Worm (Caenorhabditis elegans) whole organism, L4 larva: ENCODE results near the gene math-33.

Source experiments
- F10B5.3 ChIP-seq: sonication (generic microtip); optimal IDR thresholded peaks from 2 replicates; lab custom pipeline; 2016; ENCODE audit warnings: mild to moderate bottlenecking, missing genetic modification characterization, missing compliant biosample characterization
- F26F4.8 ChIP-seq: fragments of 200-800 bp; sonication (Bioruptor generic); conservative IDR thresholded peaks from 2 replicates; pipeline ENCODE4 v1.3.6; 2022; ENCODE audit warnings: missing genetic modification characterization, missing compliant biosample characterization
- F37D6.2 ChIP-seq: sonication (generic microtip); optimal IDR thresholded peaks from 2 replicates; lab custom pipeline; 2016; ENCODE audit warnings: mild to moderate bottlenecking, missing genetic modification characterization, missing compliant biosample characterization
- F49E8.2 ChIP-seq: sonication (generic microtip); optimal IDR thresholded peaks from 2 replicates; lab custom pipeline; 2016; ENCODE audit warnings: missing compliant biosample characterization, mild to moderate bottlenecking, missing genetic modification characterization, borderline replicate concordance
- T20F7.1 ChIP-seq: fragments of 200-800 bp; sonication (Bioruptor generic); optimal IDR thresholded peaks from 2 replicates; lab custom pipeline; 2018; ENCODE audit warnings: mild to moderate bottlenecking, missing genetic modification characterization, missing compliant biosample characterization
- T26A8.4 ChIP-seq: fragments of 200-800 bp; sonication (Bioruptor generic); IDR thresholded peaks from 2 replicates; pipeline ENCODE4 v1.3.6; 2022; ENCODE audit warnings: missing genetic modification characterization, missing compliant biosample characterization
- Y48G9A.11 ChIP-seq: fragments of 200-800 bp; sonication (Bioruptor generic); IDR thresholded peaks from 2 replicates; pipeline ENCODE4 v1.3.6; 2022; ENCODE audit warnings: missing genetic modification reagents, missing genetic modification characterization, missing compliant biosample characterization
- Y5F2A.4 ChIP-seq: fragments of 200-800 bp; sonication (Bioruptor generic); optimal IDR thresholded peaks from 2 replicates; lab custom pipeline; 2018; ENCODE audit warnings: mild to moderate bottlenecking, missing genetic modification characterization, missing compliant biosample characterization
- Y75B8A.6 ChIP-seq: fragments of 200-800 bp; sonication (Bioruptor generic); IDR thresholded peaks from 2 replicates; pipeline ENCODE4 v1.3.6; 2022; ENCODE audit warnings: missing genetic modification reagents, missing genetic modification characterization, missing compliant biosample characterization
- ZK337.2 ChIP-seq: fragments of 200-800 bp; sonication (Bioruptor generic); IDR thresholded peaks from 2 replicates; pipeline ENCODE4 v1.3.6; 2022; ENCODE audit warnings: missing genetic modification reagents, missing genetic modification characterization, missing compliant biosample characterization
- ZK546.5 ChIP-seq, 2 experiments: sonication (generic microtip); optimal IDR thresholded peaks; 2 replicates each; lab custom pipeline; 2017; ENCODE audit warnings: missing biosample characterization in 2 of 2, missing genetic modification characterization in 2 of 2
- aha-1 ChIP-seq: fragments of 150-350 bp; peaks from one replicate; lab custom pipeline; 2014; ENCODE audit warnings: missing biosample characterization, missing genetic modification characterization
- aly-2 ChIP-seq: sonication (generic microtip); optimal IDR thresholded peaks from 2 replicates; lab custom pipeline; 2018; ENCODE audit warnings: missing biosample characterization, missing genetic modification characterization
- arid-1 ChIP-seq: fragments of 200-800 bp; sonication (Bioruptor generic); conservative IDR thresholded peaks from 2 replicates; pipeline ENCODE4 v1.3.6; 2022; ENCODE audit warnings: missing genetic modification reagents, missing genetic modification characterization, missing compliant biosample characterization
- ceh-44 ChIP-seq: fragments of 200-800 bp; sonication (Bioruptor generic); IDR thresholded peaks from 2 replicates; pipeline ENCODE4 v1.3.6; 2022; ENCODE audit warnings: missing genetic modification reagents, missing genetic modification characterization, missing compliant biosample characterization
- cey-2 ChIP-seq: sonication (generic microtip); optimal IDR thresholded peaks from 3 replicates; lab custom pipeline; 2017; ENCODE audit warnings: missing genetic modification characterization, mild to moderate bottlenecking, missing compliant biosample characterization, antibody characterized with exemption, borderline replicate concordance; ENCODE audit not compliant: insufficient read depth
- ctbp-1 ChIP-seq: fragments of 200-800 bp; sonication (Bioruptor generic); IDR thresholded peaks from 2 replicates; pipeline ENCODE4 v1.3.6; 2022; ENCODE audit warnings: missing genetic modification reagents, missing genetic modification characterization, missing compliant biosample characterization
- daf-16 ChIP-seq, 3 experiments: sonication (generic microtip); optimal IDR thresholded peaks; 2 replicates each; lab custom pipeline; 2016 to 2017; ENCODE audit warnings: missing genetic modification characterization in 3 of 3, missing genetic modification reagents in 3 of 3, mild to moderate bottlenecking in 2 of 3, missing compliant biosample characterization in 2 of 3, missing biosample characterization in 1 of 3, moderate library complexity in 1 of 3
- daf-19 ChIP-seq: fragments of 200-800 bp; sonication (Bioruptor generic); conservative IDR thresholded peaks from 2 replicates; pipeline ENCODE4 v1.3.6; 2022; ENCODE audit warnings: missing genetic modification characterization, missing compliant biosample characterization
- dmd-6 ChIP-seq: fragments of 200-800 bp; sonication (Bioruptor generic); IDR thresholded peaks from 2 replicates; pipeline ENCODE4 v1.3.6; 2022; ENCODE audit warnings: missing genetic modification reagents, missing genetic modification characterization, missing compliant biosample characterization
- dmd-9 ChIP-seq: fragments of 200-800 bp; sonication (Bioruptor generic); IDR thresholded peaks from 2 replicates; pipeline ENCODE4 v1.3.6; 2022; ENCODE audit warnings: missing genetic modification reagents, missing genetic modification characterization, missing compliant biosample characterization
- hlh-11 ChIP-seq: fragments of 200-800 bp; sonication (Bioruptor generic); optimal IDR thresholded peaks from 2 replicates; lab custom pipeline; 2018; ENCODE audit warnings: mild to moderate bottlenecking, missing genetic modification characterization, missing compliant biosample characterization
- hlh-30 ChIP-seq: sonication (generic microtip); optimal IDR thresholded peaks from 2 replicates; lab custom pipeline; 2017; ENCODE audit warnings: antibody characterized with exemption, mild to moderate bottlenecking, missing genetic modification characterization, missing compliant biosample characterization; ENCODE audit not compliant: insufficient read depth
- hmg-1.1 ChIP-seq: fragments of 200-800 bp; sonication (Bioruptor generic); IDR thresholded peaks from 2 replicates; pipeline ENCODE4 v1.3.6; 2022; ENCODE audit warnings: missing genetic modification reagents, missing genetic modification characterization, missing compliant biosample characterization
- jun-1 ChIP-seq: fragments of 150-350 bp; optimal IDR thresholded peaks from 2 replicates; lab custom pipeline; 2014; ENCODE audit warnings: missing biosample characterization, missing genetic modification reagents, missing genetic modification characterization
- lin-13 ChIP-seq: fragments of 150-350 bp; optimal IDR thresholded peaks from 2 replicates; lab custom pipeline; 2014; ENCODE audit warnings: missing biosample characterization, missing genetic modification reagents, missing genetic modification characterization
- lin-29 ChIP-seq: fragments of 200-800 bp; sonication (Bioruptor generic); IDR thresholded peaks from 2 replicates; pipeline ENCODE4 v1.3.6; 2022; ENCODE audit warnings: missing genetic modification reagents, missing genetic modification characterization, missing compliant biosample characterization
- lsy-2 ChIP-seq, 2 experiments: fragments of 150-350 bp in 1 of 2; sonication (generic microtip) in 1 of 2; optimal IDR thresholded peaks; 2 replicates each; lab custom pipeline; 2014 to 2017; ENCODE audit warnings: missing biosample characterization in 2 of 2, missing genetic modification characterization in 2 of 2
- mdl-1 ChIP-seq, 2 experiments: fragments of 150-350 bp in 1 of 2; sonication (generic microtip) in 1 of 2; optimal IDR thresholded peaks; 2 replicates each; lab custom pipeline; 2014 to 2017; ENCODE audit warnings: missing biosample characterization in 2 of 2, missing genetic modification characterization in 2 of 2
- mes-2 ChIP-seq: sonication (generic microtip); optimal IDR thresholded peaks from 2 replicates; lab custom pipeline; 2016; ENCODE audit warnings: missing genotype, mild to moderate bottlenecking, missing genetic modification characterization, missing compliant biosample characterization; ENCODE audit not compliant: poor library complexity, severe bottlenecking
- nhr-11 ChIP-seq: fragments of 150-350 bp; optimal IDR thresholded peaks from 2 replicates; lab custom pipeline; 2014; ENCODE audit warnings: missing biosample characterization, missing genetic modification characterization
- nhr-25 ChIP-seq: sonication (generic microtip); optimal IDR thresholded peaks from 2 replicates; lab custom pipeline; 2017; ENCODE audit warnings: missing genetic modification characterization, mild to moderate bottlenecking, missing compliant biosample characterization, antibody characterized with exemption, moderate library complexity, borderline replicate concordance; ENCODE audit not compliant: insufficient read depth
- nhr-28 ChIP-seq: fragments of 150-350 bp; optimal IDR thresholded peaks from 2 replicates; lab custom pipeline; 2014; ENCODE audit warnings: missing biosample characterization, missing genetic modification characterization
- nhr-76 ChIP-seq: fragments of 150-350 bp; optimal IDR thresholded peaks from 2 replicates; lab custom pipeline; 2014; ENCODE audit warnings: missing biosample characterization, missing genetic modification characterization
- php-3 ChIP-seq: fragments of 200-800 bp; sonication (Bioruptor generic); IDR thresholded peaks from 2 replicates; pipeline ENCODE4 v1.3.6; 2022; ENCODE audit warnings: missing genetic modification reagents, missing genetic modification characterization, missing compliant biosample characterization
- pqm-1 ChIP-seq: sonication (generic microtip); optimal IDR thresholded peaks from 2 replicates; lab custom pipeline; 2017; ENCODE audit warnings: missing biosample characterization, missing genetic modification characterization
- saeg-2 ChIP-seq: fragments of 200-800 bp; sonication (Bioruptor generic); IDR thresholded peaks from 2 replicates; pipeline ENCODE4 v1.3.6; 2022; ENCODE audit warnings: missing genetic modification reagents, missing genetic modification characterization, missing compliant biosample characterization
- sdz-12 ChIP-seq: fragments of 200-800 bp; sonication (Bioruptor generic); optimal IDR thresholded peaks from 2 replicates; lab custom pipeline; 2018; ENCODE audit warnings: mild to moderate bottlenecking, missing genetic modification characterization, missing compliant biosample characterization
- set-16 ChIP-seq: fragments of 200-800 bp; sonication (Bioruptor generic); IDR thresholded peaks from 2 replicates; pipeline ENCODE4 v1.3.6; 2022; ENCODE audit warnings: missing genetic modification reagents, missing genetic modification characterization, missing compliant biosample characterization
- snpc-1.2 ChIP-seq: fragments of 200-800 bp; sonication (Bioruptor generic); IDR thresholded peaks from 2 replicates; pipeline ENCODE4 v1.3.6; 2022; ENCODE audit warnings: missing genetic modification reagents, missing genetic modification characterization, missing compliant biosample characterization
- snpc-4 ChIP-seq: fragments of 150-350 bp; optimal IDR thresholded peaks from 2 replicates; lab custom pipeline; 2014; ENCODE audit warnings: missing biosample characterization, missing genetic modification characterization
- spr-3 ChIP-seq: fragments of 200-800 bp; sonication (Bioruptor generic); optimal IDR thresholded peaks from 2 replicates; lab custom pipeline; 2018; ENCODE audit warnings: mild to moderate bottlenecking, missing genetic modification characterization, missing compliant biosample characterization
- tag-97 ChIP-seq: fragments of 200-800 bp; sonication (Bioruptor generic); IDR thresholded peaks from 2 replicates; pipeline ENCODE4 v1.3.6; 2022; ENCODE audit warnings: missing genetic modification characterization, missing compliant biosample characterization
- tra-1 ChIP-seq: fragments of 200-800 bp; sonication (Bioruptor generic); IDR thresholded peaks from 2 replicates; pipeline ENCODE4 v1.3.6; 2022; ENCODE audit warnings: missing genetic modification reagents, missing genetic modification characterization, missing compliant biosample characterization
- unc-39 ChIP-seq: sonication (generic microtip); optimal IDR thresholded peaks from 2 replicates; lab custom pipeline; 2017; ENCODE audit warnings: missing biosample characterization, missing genetic modification characterization
- unc-62 ChIP-seq, 3 experiments: fragments of 150-350 bp in 1 of 3; sonication (generic microtip); optimal IDR thresholded peaks in 2 of 3; peaks in 1 of 3; 1 replicate in 1 of 3; 2 replicates in 2 of 3; lab custom pipeline; 2014 to 2017; ENCODE audit warnings: missing biosample characterization in 3 of 3, missing genetic modification characterization in 3 of 3, missing genetic modification reagents in 3 of 3, missing genotype in 1 of 3
- zfp-2 ChIP-seq: sonication (generic microtip); optimal IDR thresholded peaks from 2 replicates; lab custom pipeline; 2016; ENCODE audit warnings: mild to moderate bottlenecking, missing genetic modification characterization, missing compliant biosample characterization
- zip-11 ChIP-seq: fragments of 200-800 bp; sonication (Bioruptor generic); IDR thresholded peaks from 2 replicates; pipeline ENCODE4 v1.3.6; 2022; ENCODE audit warnings: missing genetic modification characterization, missing compliant biosample characterization
- zip-2 ChIP-seq: fragments of 150-350 bp; optimal IDR thresholded peaks from 2 replicates; lab custom pipeline; 2014; ENCODE audit warnings: missing biosample characterization, missing genetic modification characterization
- ztf-11 ChIP-seq: fragments of 150-350 bp; optimal IDR thresholded peaks from 2 replicates; lab custom pipeline; 2014; ENCODE audit warnings: missing biosample characterization, missing genetic modification characterization

Gene math-33

DNA sequence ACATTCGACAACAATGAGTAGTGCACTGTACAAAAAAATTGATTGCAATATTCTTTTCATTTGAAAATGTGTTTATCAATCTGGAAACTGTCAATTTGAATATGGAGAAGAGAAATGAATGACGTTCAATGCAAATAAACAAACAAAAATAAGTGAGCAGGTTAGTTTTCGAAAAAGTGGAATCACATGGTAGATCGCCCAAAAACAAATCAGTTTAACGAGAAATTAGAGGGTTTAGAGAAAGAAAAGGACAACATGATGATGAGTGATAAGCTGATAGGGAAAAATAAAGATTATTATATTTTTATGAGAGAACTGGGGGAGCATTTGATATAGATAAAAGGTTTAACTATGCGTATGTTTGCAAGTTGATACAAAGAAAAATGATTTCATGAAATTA, 44.4 kb upstream of the math-33 start, which contains the start of gene T04C12.8 (continued):
- TF ChIP-seq dmd-6 (GFP tag; lab: Robert Waterston, UW) (peak; percentile 92), tra-1 (GFP tag; lab: Robert Waterston, UW) (peak; percentile 61; the same call in 1 of the 2 replicates), nhr-11 (tag; lab: Kevin White, UChicago) (no peak), ZK546.5 (tag; optimal IDR thresholded peaks at IDR 0.05; lab: Kevin White, UChicago) (no peak), dmd-9 (GFP tag; lab: Robert Waterston, UW) (no peak), sdz-12 (GFP tag; lab: Kevin White, UChicago) (no peak), snpc-1.2 (GFP tag; lab: Robert Waterston, UW) (no peak), hlh-30 (peak; percentile 69), F26F4.8 (no peak), T26A8.4 (peak; percentile 36; the same call in 1 of the 2 replicates), mes-2 (tag; lab: Kevin White, UChicago) (no peak), cey-2 (no peak), arid-1 (GFP tag; lab: Robert Waterston, UW) (no peak), hmg-1.1 (GFP tag; lab: Robert Waterston, UW) (no peak), ceh-44 (GFP tag; lab: Robert Waterston, UW) (no peak), aha-1 (tag; lab: Kevin White, UChicago) (no peak), php-3 (peak; percentile 94), ZK337.2 (GFP tag; lab: Robert Waterston, UW) (no peak), ztf-11 (tag; lab: Kevin White, UChicago) (no peak), daf-16 (GFP tag; optimal IDR thresholded peaks at IDR 0.05; lab: Kevin White, UChicago) (peak in 1 of 2 experiments; percentile 86), daf-16 (tag; optimal IDR thresholded peaks at IDR 0.05; lab: Kevin White, UChicago) (peak; percentile 99), saeg-2 (GFP tag; lab: Robert Waterston, UW) (peak; percentile 65; the same call in 1 of the 2 replicates), unc-62 (GFP tag; optimal IDR thresholded peaks at IDR 0.05 in 1 of 2; lab: Kevin White, UChicago) (no peak), unc-62 (tag; optimal IDR thresholded peaks at IDR 0.05; lab: Kevin White, UChicago) (no peak), Y75B8A.6 (GFP tag; lab: Robert Waterston, UW) (no peak), nhr-28 (tag; lab: Kevin White, UChicago) (peak; percentile 86), spr-3 (GFP tag; lab: Kevin White, UChicago) (no peak), ctbp-1 (GFP tag; lab: Robert Waterston, UW) (no peak), Y48G9A.11 (no peak), lsy-2 (tag; optimal IDR thresholded peaks at IDR 0.05; lab: Kevin White, UChicago) (peak in 1 of 2 experiments; percentile 53), zip-2 (tag; lab: Kevin White, UChicago) (no peak), Y5F2A.4 (GFP tag; lab: Kevin White, UChicago) (no peak), lin-29 (no peak), snpc-4 (tag; lab: Kevin White, UChicago) (no peak), aly-2 (tag; lab: Kevin White, UChicago) (no peak), nhr-76 (no peak), F10B5.3 (no peak), pqm-1 (tag; lab: Kevin White, UChicago) (peak; percentile 94), jun-1 (tag; lab: Kevin White, UChicago) (no peak), lin-13 (no peak), F49E8.2 (tag; lab: Kevin White, UChicago) (no peak), set-16 (GFP tag; lab: Robert Waterston, UW) (no peak), daf-19 (no peak), nhr-25 (tag; lab: Kevin White, UChicago) (no peak), zip-11 (GFP tag; lab: Robert Waterston, UW) (no peak), F37D6.2 (tag; lab: Kevin White, UChicago) (no peak), hlh-11 (tag; lab: Kevin White, UChicago) (peak; percentile 91), unc-39 (tag; lab: Kevin White, UChicago) (no peak), mdl-1 (tag; optimal IDR thresholded peaks at IDR 0.05; lab: Kevin White, UChicago) (peak in 1 of 2 experiments; percentile 77), tag-97 (GFP tag; lab: Robert Waterston, UW) (no peak), T20F7.1 (peak; percentile 58), zfp-2 (tag; lab: Kevin White, UChicago) (no peak)
